Fruit fly (Drosophila melanogaster): Measurements from ENCODE around the gene org-1.

DNA sequence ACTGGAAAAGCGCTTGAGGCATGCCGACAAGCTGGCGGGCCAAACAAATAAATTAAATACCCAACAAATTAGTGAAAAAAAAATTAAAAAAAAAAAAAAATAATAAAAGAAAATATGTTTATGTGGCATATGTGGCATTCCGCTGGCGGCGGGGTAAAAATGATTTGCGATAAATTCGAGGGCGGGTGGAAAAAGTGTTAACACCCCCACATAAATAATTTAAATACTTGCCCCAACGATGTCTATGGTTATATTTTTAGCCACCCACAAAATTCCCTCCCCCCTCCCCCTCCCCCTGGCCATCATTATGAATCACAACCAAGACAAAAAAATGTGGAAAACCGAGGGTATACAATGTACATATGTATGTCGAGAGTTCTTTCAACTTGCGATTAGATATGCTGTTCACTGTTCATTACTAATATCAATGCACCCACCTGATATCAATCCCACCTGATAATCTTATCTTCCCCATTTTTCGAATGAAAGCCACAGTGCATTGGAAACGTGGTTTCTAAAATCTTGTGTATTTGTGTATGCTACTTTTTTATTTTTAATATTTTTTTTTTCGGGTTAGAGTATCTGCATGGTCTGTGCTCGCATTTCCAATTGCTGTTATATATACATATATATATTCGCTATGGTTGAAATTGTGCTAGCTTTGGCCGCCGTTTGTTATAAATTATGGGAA is 4.5 kb downstream of the org-1 start:
- TF ChIP-seq usp (GFP tag; optimal IDR thresholded peaks at IDR 0.05) = no peak
- TF ChIP-seq psq (optimal IDR thresholded peaks at IDR 0.05) = no peak
